Worm (Caenorhabditis elegans) whole organism, L4 larva: ENCODE measurements around the gene srh-52.

Experiments
- D1046.2 ChIP-seq: fragments of 200-800 bp; sonication (Bioruptor generic); IDR thresholded peaks from 2 replicates; pipeline ENCODE4 v1.3.6; 2022; ENCODE audit warnings: missing genetic modification characterization, missing compliant biosample characterization
- F26F4.8 ChIP-seq: fragments of 200-800 bp; sonication (Bioruptor generic); conservative IDR thresholded peaks from 2 replicates; pipeline ENCODE4 v1.3.6; 2022; ENCODE audit warnings: missing genetic modification characterization, missing compliant biosample characterization
- F44E2.7 ChIP-seq: fragments of 200-800 bp; sonication (Bioruptor generic); IDR thresholded peaks from 2 replicates; pipeline ENCODE4 v2.1.2; 2022; ENCODE audit warnings: missing genetic modification characterization, missing compliant biosample characterization
- T20F7.1 ChIP-seq: fragments of 200-800 bp; sonication (Bioruptor generic); optimal IDR thresholded peaks from 2 replicates; lab custom pipeline; 2018; ENCODE audit warnings: mild to moderate bottlenecking, missing genetic modification characterization, missing compliant biosample characterization
- Y105C5A.15 ChIP-seq: fragments of 200-800 bp; sonication (Bioruptor generic); IDR thresholded peaks from 2 replicates; pipeline ENCODE4 v1.3.6; 2022; ENCODE audit warnings: missing genetic modification characterization, missing compliant biosample characterization
- Y48G9A.11 ChIP-seq: fragments of 200-800 bp; sonication (Bioruptor generic); IDR thresholded peaks from 2 replicates; pipeline ENCODE4 v1.3.6; 2022; ENCODE audit warnings: missing genetic modification reagents, missing genetic modification characterization, missing compliant biosample characterization
- ama-1 ChIP-seq: fragments of 150-350 bp; optimal IDR thresholded peaks from 2 replicates; lab custom pipeline; 2014; ENCODE audit warnings: inconsistent platforms, mixed read lengths
- ceh-32 ChIP-seq: sonication (generic microtip); optimal IDR thresholded peaks from 2 replicates; lab custom pipeline; 2016; ENCODE audit warnings: mild to moderate bottlenecking, missing genetic modification characterization, missing compliant biosample characterization; ENCODE audit not compliant: poor library complexity
- dmd-9 ChIP-seq: fragments of 200-800 bp; sonication (Bioruptor generic); IDR thresholded peaks from 2 replicates; pipeline ENCODE4 v1.3.6; 2022; ENCODE audit warnings: missing genetic modification reagents, missing genetic modification characterization, missing compliant biosample characterization
- dpl-1 ChIP-seq: fragments of 150-350 bp; optimal IDR thresholded peaks from 2 replicates; lab custom pipeline; 2014; ENCODE audit warnings: missing biosample characterization, missing genetic modification reagents, missing genetic modification characterization
- hif-1 ChIP-seq, 2 experiments: sonication (generic microtip); optimal IDR thresholded peaks; 2 replicates each; lab custom pipeline; 2016 to 2017; ENCODE audit warnings: missing compliant biosample characterization in 2 of 2, missing genetic modification characterization in 2 of 2, missing genetic modification reagents in 2 of 2, missing genotype in 2 of 2, mild to moderate bottlenecking in 1 of 2
- hlh-11 ChIP-seq: fragments of 200-800 bp; sonication (Bioruptor generic); optimal IDR thresholded peaks from 2 replicates; lab custom pipeline; 2018; ENCODE audit warnings: mild to moderate bottlenecking, missing genetic modification characterization, missing compliant biosample characterization
- hlh-30 ChIP-seq: sonication (generic microtip); optimal IDR thresholded peaks from 2 replicates; lab custom pipeline; 2017; ENCODE audit warnings: antibody characterized with exemption, mild to moderate bottlenecking, missing genetic modification characterization, missing compliant biosample characterization; ENCODE audit not compliant: insufficient read depth
- jun-1 ChIP-seq: fragments of 150-350 bp; optimal IDR thresholded peaks from 2 replicates; lab custom pipeline; 2014; ENCODE audit warnings: missing biosample characterization, missing genetic modification reagents, missing genetic modification characterization
- lim-7 ChIP-seq: fragments of 200-800 bp; sonication (Bioruptor generic); IDR thresholded peaks from 2 replicates; pipeline ENCODE4 v1.3.6; 2022; ENCODE audit warnings: missing genetic modification characterization, missing compliant biosample characterization
- lin-13 ChIP-seq: fragments of 150-350 bp; optimal IDR thresholded peaks from 2 replicates; lab custom pipeline; 2014; ENCODE audit warnings: missing biosample characterization, missing genetic modification reagents, missing genetic modification characterization
- lin-15B ChIP-seq: fragments of 150-350 bp; sonication (generic microtip); optimal IDR thresholded peaks from 3 replicates; lab custom pipeline; 2014; ENCODE audit warnings: missing biosample characterization, missing genetic modification characterization
- lin-38 ChIP-seq: fragments of 200-800 bp; sonication (Bioruptor generic); IDR thresholded peaks from 2 replicates; pipeline ENCODE4 v1.3.6; 2022; ENCODE audit warnings: missing genetic modification reagents, missing genetic modification characterization, missing compliant biosample characterization
- lir-3 ChIP-seq: sonication (generic microtip); optimal IDR thresholded peaks from 2 replicates; lab custom pipeline; 2016; ENCODE audit warnings: mild to moderate bottlenecking, missing genetic modification characterization, missing compliant biosample characterization
- lsy-2 ChIP-seq, 2 experiments: fragments of 150-350 bp in 1 of 2; sonication (generic microtip) in 1 of 2; optimal IDR thresholded peaks; 2 replicates each; lab custom pipeline; 2014 to 2017; ENCODE audit warnings: missing biosample characterization in 2 of 2, missing genetic modification characterization in 2 of 2
- mxl-2 ChIP-seq: fragments of 200-800 bp; sonication (Bioruptor generic); conservative IDR thresholded peaks from 2 replicates; pipeline ENCODE4 v1.3.6; 2022; ENCODE audit warnings: missing genetic modification reagents, missing genetic modification characterization, missing compliant biosample characterization
- mxl-3 ChIP-seq: fragments of 200-800 bp; sonication (Bioruptor generic); optimal IDR thresholded peaks from 2 replicates; lab custom pipeline; 2018; ENCODE audit warnings: mild to moderate bottlenecking, missing genetic modification characterization, missing compliant biosample characterization
- nhr-237 ChIP-seq: sonication (generic microtip); optimal IDR thresholded peaks from 2 replicates; lab custom pipeline; 2017; ENCODE audit warnings: missing biosample characterization, missing genetic modification characterization
- nhr-41 ChIP-seq: fragments of 200-800 bp; sonication (Bioruptor generic); IDR thresholded peaks from 2 replicates; pipeline ENCODE4 v1.3.6; 2022; ENCODE audit warnings: missing genetic modification reagents, missing genetic modification characterization, missing compliant biosample characterization
- nhr-6 ChIP-seq: fragments of 150-350 bp; optimal IDR thresholded peaks from 2 replicates; lab custom pipeline; 2014; ENCODE audit warnings: missing biosample characterization, missing genetic modification characterization
- nhr-77 ChIP-seq: fragments of 150-350 bp; optimal IDR thresholded peaks from 2 replicates; lab custom pipeline; 2014; ENCODE audit warnings: missing biosample characterization, missing genetic modification characterization
- php-3 ChIP-seq: fragments of 200-800 bp; sonication (Bioruptor generic); IDR thresholded peaks from 2 replicates; pipeline ENCODE4 v1.3.6; 2022; ENCODE audit warnings: missing genetic modification reagents, missing genetic modification characterization, missing compliant biosample characterization
- snpc-1.2 ChIP-seq: fragments of 200-800 bp; sonication (Bioruptor generic); IDR thresholded peaks from 2 replicates; pipeline ENCODE4 v1.3.6; 2022; ENCODE audit warnings: missing genetic modification reagents, missing genetic modification characterization, missing compliant biosample characterization
- spr-3 ChIP-seq: fragments of 200-800 bp; sonication (Bioruptor generic); optimal IDR thresholded peaks from 2 replicates; lab custom pipeline; 2018; ENCODE audit warnings: mild to moderate bottlenecking, missing genetic modification characterization, missing compliant biosample characterization
- unc-130 ChIP-seq: sonication (generic microtip); optimal IDR thresholded peaks from 2 replicates; lab custom pipeline; 2016; ENCODE audit warnings: missing genetic modification reagents, missing genetic modification characterization, missing compliant biosample characterization
- vab-7 ChIP-seq: fragments of 200-800 bp; sonication (Bioruptor generic); IDR thresholded peaks from 2 replicates; pipeline ENCODE4 v1.3.6; 2022; ENCODE audit warnings: missing genetic modification reagents, missing genetic modification characterization, missing compliant biosample characterization
- zag-1 ChIP-seq: fragments of 150-350 bp; optimal IDR thresholded peaks from 2 replicates; lab custom pipeline; 2014; ENCODE audit warnings: missing biosample characterization, missing genetic modification characterization
- zfp-2 ChIP-seq: sonication (generic microtip); optimal IDR thresholded peaks from 2 replicates; lab custom pipeline; 2016; ENCODE audit warnings: mild to moderate bottlenecking, missing genetic modification characterization, missing compliant biosample characterization
- zip-2 ChIP-seq: fragments of 150-350 bp; optimal IDR thresholded peaks from 2 replicates; lab custom pipeline; 2014; ENCODE audit warnings: missing biosample characterization, missing genetic modification characterization

The srh-52 gene

DNA sequence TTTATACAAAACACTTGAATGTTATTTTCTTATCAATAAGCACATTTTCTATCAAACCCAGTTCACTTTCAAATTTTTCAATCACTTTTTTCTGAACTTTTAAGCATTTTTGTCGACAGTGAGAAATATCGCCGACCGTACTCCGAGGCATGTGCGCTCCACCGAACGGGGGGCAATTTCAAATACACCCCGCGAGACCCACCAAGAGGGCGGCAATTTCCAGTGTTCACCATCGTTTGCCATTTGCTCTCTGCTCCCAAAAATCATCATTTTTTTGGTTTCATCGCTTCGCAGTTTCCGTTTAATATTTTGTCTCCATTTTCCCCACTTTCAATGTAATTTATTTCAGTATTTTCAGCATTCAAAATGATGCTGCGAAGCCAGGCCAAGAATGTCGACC is 19.2 kb upstream of the srh-52 start, which contains the start of gene cyb-3:
Gene cyb-3, plus strand, starts transcription at position 350 of the 400 bp plus-strand sequence.
- no peak for TF ChIP-seq jun-1 (tag; lab: Kevin White, UChicago)
- no peak for TF ChIP-seq nhr-6 (tag; lab: Kevin White, UChicago)
- TF ChIP-seq Y48G9A.11 (GFP tag; lab: Robert Waterston, UW) = 0 out of 2 replicates have a peak, but pooled peaks have one; percentile 32
- TF ChIP-seq nhr-41 (GFP tag; lab: Robert Waterston, UW) = no peak
- TF ChIP-seq vab-7 (GFP tag; lab: Robert Waterston, UW) = no peak
- TF ChIP-seq lin-38 (GFP tag; lab: Robert Waterston, UW) = peak; percentile 90
- TF ChIP-seq snpc-1.2 = no peak
- TF ChIP-seq zag-1 (tag; lab: Kevin White, UChicago) = no peak
- no peak for TF ChIP-seq mxl-3 (GFP tag; lab: Kevin White, UChicago)
- no peak for TF ChIP-seq mxl-2 (GFP tag; lab: Robert Waterston, UW)
- TF ChIP-seq ceh-32 (tag; lab: Kevin White, UChicago) = no peak
- peak; percentile 30 for TF ChIP-seq unc-130
- no peak for TF ChIP-seq zfp-2 (tag; lab: Kevin White, UChicago)
- TF ChIP-seq, all 104 proteins: peak for 3

- TF ChIP-seq D1046.2 (no peak), dpl-1 (GFP tag; lab: Kevin White, UChicago) (peak; percentile 66), nhr-6 (tag; lab: Kevin White, UChicago) (peak; percentile 71), nhr-77 (tag; lab: Kevin White, UChicago) (no peak), lin-38 (GFP tag; lab: Robert Waterston, UW) (peak; percentile 54)
Measured at ce11 chrV:15394906-15395305, 18.8 kb upstream of the srh-52 start, which contains the start of gene T06E6.1. Gene T06E6.1 (minus strand): TSS chrV:15394961.

ce11 chrV:15392064-15392463 is 15.9 kb upstream of the srh-52 start:
- TF ChIP-seq mxl-3 (GFP tag; lab: Kevin White, UChicago) (no peak), Y105C5A.15 (GFP tag; lab: Robert Waterston, UW) (no peak), nhr-237 (tag; lab: Kevin White, UChicago) (no peak), lin-38 (GFP tag; lab: Robert Waterston, UW) (peak; percentile 53)

- 0 out of 2 replicates have a peak, but pooled peaks have one; percentile 24 for TF ChIP-seq php-3
- TF ChIP-seq lir-3 (tag; lab: Kevin White, UChicago) = no peak
- no peak for TF ChIP-seq lin-13 (GFP tag; lab: Kevin White, UChicago)
Measured at ce11 chrV:15388820-15389384, 12.8 kb upstream of the srh-52 start, which contains the start of gene srh-170. Gene srh-170 (minus strand): TSS chrV:15388870.

DNA sequence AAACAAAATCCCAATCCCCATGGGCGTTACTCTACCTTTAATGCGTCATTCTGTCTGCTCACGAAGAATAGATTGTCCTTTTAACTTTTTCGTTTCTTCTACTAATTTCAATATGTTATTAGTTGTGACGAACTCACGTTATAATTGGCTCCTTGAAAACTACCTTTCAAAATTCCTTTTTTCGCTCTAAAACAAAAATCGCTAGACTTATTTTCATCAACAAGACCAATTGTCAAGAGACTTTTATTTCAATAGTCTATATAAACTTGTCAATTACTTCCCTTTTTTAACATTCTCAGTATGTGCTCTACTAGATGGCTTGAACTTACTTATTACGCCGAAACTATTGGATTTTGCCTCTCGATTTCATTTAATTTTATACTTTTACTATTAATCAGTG is 8.6 kb upstream of the srh-52 start, which contains the start of gene str-102:
Gene str-102, plus strand, starts transcription at position 301 of the 400 bp plus-strand sequence.
- TF ChIP-seq spr-3 = no peak
- no peak for TF ChIP-seq dmd-9 (GFP tag; lab: Robert Waterston, UW)
- no peak for TF ChIP-seq zip-2
- TF ChIP-seq vab-7 (GFP tag; lab: Robert Waterston, UW) = no peak

DNA sequence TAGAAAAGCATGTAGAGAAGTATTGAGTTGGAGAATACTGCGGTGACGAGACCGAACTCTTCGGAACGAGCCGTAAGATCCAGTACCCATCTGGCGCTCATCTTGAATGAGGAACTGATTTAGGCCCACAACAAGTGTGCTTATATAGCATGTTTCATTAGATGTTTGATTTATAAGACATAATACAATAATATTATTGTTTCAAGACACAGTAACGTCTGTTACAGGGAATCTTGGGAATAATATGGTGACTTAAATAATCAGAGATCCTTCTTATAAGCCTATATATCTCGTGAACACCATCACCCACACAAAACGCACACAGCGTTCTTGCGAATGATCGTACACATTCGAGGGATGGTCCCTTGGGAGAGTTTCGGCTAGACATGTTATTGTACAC is 7.6 kb upstream of the srh-52 start, which contains the start of gene str-88:
Gene str-88, minus strand, starts transcription at position 101 of the 400 bp plus-strand sequence.
- TF ChIP-seq hlh-30 (tag; lab: Kevin White, UChicago) (no peak), lsy-2 (tag; optimal IDR thresholded peaks at IDR 0.05; lab: Kevin White, UChicago) (no peak), hif-1 (tag; optimal IDR thresholded peaks at IDR 0.05; lab: Kevin White, UChicago) (no peak), hlh-11 (no peak), F26F4.8 (GFP tag; lab: Robert Waterston, UW) (no peak), F44E2.7 (no peak), T20F7.1 (GFP tag; lab: Kevin White, UChicago) (no peak), nhr-6 (tag; lab: Kevin White, UChicago) (no peak), nhr-41 (GFP tag; lab: Robert Waterston, UW) (no peak), ama-1 (no peak), lim-7 (GFP tag; lab: Robert Waterston, UW) (no peak), lin-15B (no peak)
